Fruit fly (Drosophila melanogaster): Measurements from ENCODE around the gene CG12420.

DNA sequence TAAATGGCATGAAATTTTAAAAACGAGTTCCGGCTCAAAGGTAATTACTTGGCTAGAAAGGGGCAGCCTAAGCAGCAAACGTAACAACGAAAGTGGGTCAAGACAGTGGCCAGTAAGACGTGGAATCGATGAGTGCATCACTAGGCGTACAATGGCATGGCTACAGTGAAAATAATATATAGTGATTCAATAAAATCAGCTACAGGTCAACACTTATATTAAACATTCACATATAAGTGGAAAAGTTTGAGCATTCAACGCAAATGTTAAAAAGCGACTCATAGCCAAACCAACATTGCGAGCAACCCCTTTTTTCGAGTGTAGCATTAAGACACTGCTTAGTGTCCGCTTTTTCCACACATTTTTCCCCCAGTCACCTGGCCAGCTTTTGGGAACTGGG, 5.5 kb downstream of the CG12420 start:
- TF ChIP-seq usp (GFP tag; optimal IDR thresholded peaks at IDR 0.05) (no peak), Dll (optimal IDR thresholded peaks at IDR 0.05) (no peak), psq (optimal IDR thresholded peaks at IDR 0.05) (no peak), EcR (GFP tag; optimal IDR thresholded peaks at IDR 0.05) (no peak), pan (optimal IDR thresholded peaks at IDR 0.05) (no peak), CG8478 (optimal IDR thresholded peaks at IDR 0.05) (no peak)

All from whole organism.